Worm (Caenorhabditis elegans) whole organism, L4 larva: ENCODE results near the gene C05D9.9.
A peak's percentile ranks its signal among the peaks of the same experiment; 100 is the strongest.

Source experiments
- F49E8.2 ChIP-seq: sonication (generic microtip); optimal IDR thresholded peaks from 2 replicates; lab custom pipeline; 2016; ENCODE audit warnings: missing compliant biosample characterization, mild to moderate bottlenecking, missing genetic modification characterization, borderline replicate concordance
- T20F7.1 ChIP-seq: fragments of 200-800 bp; sonication (Bioruptor generic); optimal IDR thresholded peaks from 2 replicates; lab custom pipeline; 2018; ENCODE audit warnings: mild to moderate bottlenecking, missing genetic modification characterization, missing compliant biosample characterization
- Y75B8A.6 ChIP-seq: fragments of 200-800 bp; sonication (Bioruptor generic); IDR thresholded peaks from 2 replicates; pipeline ENCODE4 v1.3.6; 2022; ENCODE audit warnings: missing genetic modification reagents, missing genetic modification characterization, missing compliant biosample characterization
- aha-1 ChIP-seq: fragments of 150-350 bp; peaks from one replicate; lab custom pipeline; 2014; ENCODE audit warnings: missing biosample characterization, missing genetic modification characterization
- arid-1 ChIP-seq: fragments of 200-800 bp; sonication (Bioruptor generic); conservative IDR thresholded peaks from 2 replicates; pipeline ENCODE4 v1.3.6; 2022; ENCODE audit warnings: missing genetic modification reagents, missing genetic modification characterization, missing compliant biosample characterization
- attf-4 ChIP-seq: sonication (generic microtip); optimal IDR thresholded peaks from 3 replicates; lab custom pipeline; 2017; ENCODE audit warnings: missing biosample characterization, missing genetic modification characterization
- ceh-20 ChIP-seq: fragments of 200-800 bp; sonication (Bioruptor generic); IDR thresholded peaks from 2 replicates; pipeline ENCODE4 v1.3.6; 2022; ENCODE audit warnings: missing genetic modification reagents, missing genetic modification characterization, missing compliant biosample characterization
- ceh-44 ChIP-seq: fragments of 200-800 bp; sonication (Bioruptor generic); IDR thresholded peaks from 2 replicates; pipeline ENCODE4 v1.3.6; 2022; ENCODE audit warnings: missing genetic modification reagents, missing genetic modification characterization, missing compliant biosample characterization
- ceh-62 ChIP-seq: sonication (generic microtip); optimal IDR thresholded peaks from 2 replicates; lab custom pipeline; 2017; ENCODE audit warnings: missing biosample characterization, missing genetic modification characterization
- ceh-82 ChIP-seq: sonication (generic microtip); optimal IDR thresholded peaks from 2 replicates; lab custom pipeline; 2017; ENCODE audit warnings: missing biosample characterization, missing genetic modification characterization
- daf-16 ChIP-seq, 3 experiments: sonication (generic microtip); optimal IDR thresholded peaks; 2 replicates each; lab custom pipeline; 2016 to 2017; ENCODE audit warnings: missing genetic modification characterization in 3 of 3, missing genetic modification reagents in 3 of 3, mild to moderate bottlenecking in 2 of 3, missing compliant biosample characterization in 2 of 3, missing biosample characterization in 1 of 3, moderate library complexity in 1 of 3
- daf-19 ChIP-seq: fragments of 200-800 bp; sonication (Bioruptor generic); conservative IDR thresholded peaks from 2 replicates; pipeline ENCODE4 v1.3.6; 2022; ENCODE audit warnings: missing genetic modification characterization, missing compliant biosample characterization
- dmd-8 ChIP-seq: fragments of 200-800 bp; sonication (Bioruptor generic); IDR thresholded peaks from 2 replicates; pipeline ENCODE4 v1.3.6; 2022; ENCODE audit warnings: missing genetic modification characterization, missing compliant biosample characterization
- dmd-9 ChIP-seq: fragments of 200-800 bp; sonication (Bioruptor generic); IDR thresholded peaks from 2 replicates; pipeline ENCODE4 v1.3.6; 2022; ENCODE audit warnings: missing genetic modification reagents, missing genetic modification characterization, missing compliant biosample characterization
- egl-43 ChIP-seq: fragments of 200-800 bp; sonication (Bioruptor generic); IDR thresholded peaks from 2 replicates; pipeline ENCODE4 v1.3.6; 2022; ENCODE audit warnings: missing genetic modification reagents, missing genetic modification characterization, missing compliant biosample characterization
- fos-1 ChIP-seq: fragments of 150-350 bp; optimal IDR thresholded peaks from 2 replicates; lab custom pipeline; 2014; ENCODE audit warnings: missing biosample characterization, missing genetic modification characterization
- hmg-1.1 ChIP-seq: fragments of 200-800 bp; sonication (Bioruptor generic); IDR thresholded peaks from 2 replicates; pipeline ENCODE4 v1.3.6; 2022; ENCODE audit warnings: missing genetic modification reagents, missing genetic modification characterization, missing compliant biosample characterization
- lim-7 ChIP-seq: fragments of 200-800 bp; sonication (Bioruptor generic); IDR thresholded peaks from 2 replicates; pipeline ENCODE4 v1.3.6; 2022; ENCODE audit warnings: missing genetic modification characterization, missing compliant biosample characterization
- lin-13 ChIP-seq: fragments of 150-350 bp; optimal IDR thresholded peaks from 2 replicates; lab custom pipeline; 2014; ENCODE audit warnings: missing biosample characterization, missing genetic modification reagents, missing genetic modification characterization
- madf-5 ChIP-seq, 2 experiments: fragments of 200-800 bp; sonication (Bioruptor generic); IDR thresholded peaks; 2 replicates each; pipeline ENCODE4 v1.3.6; 2022; ENCODE audit warnings: missing compliant biosample characterization in 2 of 2, missing genetic modification characterization in 2 of 2
- mdt-29 ChIP-seq: fragments of 200-800 bp; sonication (Bioruptor generic); IDR thresholded peaks from 2 replicates; pipeline ENCODE4 v1.3.6; 2022; ENCODE audit warnings: missing genetic modification reagents, missing genetic modification characterization, missing compliant biosample characterization
- mep-1 ChIP-seq: fragments of 150-350 bp; sonication (generic microtip); optimal IDR thresholded peaks from 3 replicates; lab custom pipeline; 2014; ENCODE audit warnings: missing biosample characterization, missing genetic modification characterization
- mes-2 ChIP-seq: sonication (generic microtip); optimal IDR thresholded peaks from 2 replicates; lab custom pipeline; 2016; ENCODE audit warnings: missing genotype, mild to moderate bottlenecking, missing genetic modification characterization, missing compliant biosample characterization; ENCODE audit not compliant: poor library complexity, severe bottlenecking
- mxl-2 ChIP-seq: fragments of 200-800 bp; sonication (Bioruptor generic); conservative IDR thresholded peaks from 2 replicates; pipeline ENCODE4 v1.3.6; 2022; ENCODE audit warnings: missing genetic modification reagents, missing genetic modification characterization, missing compliant biosample characterization
- mxl-3 ChIP-seq: fragments of 200-800 bp; sonication (Bioruptor generic); optimal IDR thresholded peaks from 2 replicates; lab custom pipeline; 2018; ENCODE audit warnings: mild to moderate bottlenecking, missing genetic modification characterization, missing compliant biosample characterization
- nhr-10 ChIP-seq: fragments of 150-350 bp; optimal IDR thresholded peaks from 2 replicates; lab custom pipeline; 2014; ENCODE audit warnings: missing biosample characterization, missing genetic modification characterization
- nhr-102 ChIP-seq: sonication (generic microtip); optimal IDR thresholded peaks from 2 replicates; lab custom pipeline; 2016; ENCODE audit warnings: mild to moderate bottlenecking, missing genetic modification characterization, moderate library complexity, missing compliant biosample characterization
- nhr-11 ChIP-seq: fragments of 150-350 bp; optimal IDR thresholded peaks from 2 replicates; lab custom pipeline; 2014; ENCODE audit warnings: missing biosample characterization, missing genetic modification characterization
- nhr-111 ChIP-seq: fragments of 200-800 bp; sonication (Bioruptor generic); optimal IDR thresholded peaks from 2 replicates; lab custom pipeline; 2018; ENCODE audit warnings: mild to moderate bottlenecking, missing genetic modification characterization, missing compliant biosample characterization
- nhr-28 ChIP-seq: fragments of 150-350 bp; optimal IDR thresholded peaks from 2 replicates; lab custom pipeline; 2014; ENCODE audit warnings: missing biosample characterization, missing genetic modification characterization
- nhr-42 ChIP-seq: fragments of 200-800 bp; sonication (Bioruptor generic); IDR thresholded peaks from 2 replicates; pipeline ENCODE4 v1.3.6; 2022; ENCODE audit warnings: missing genetic modification characterization, missing compliant biosample characterization
- nhr-6 ChIP-seq: fragments of 150-350 bp; optimal IDR thresholded peaks from 2 replicates; lab custom pipeline; 2014; ENCODE audit warnings: missing biosample characterization, missing genetic modification characterization
- nhr-76 ChIP-seq: fragments of 150-350 bp; optimal IDR thresholded peaks from 2 replicates; lab custom pipeline; 2014; ENCODE audit warnings: missing biosample characterization, missing genetic modification characterization
- php-3 ChIP-seq: fragments of 200-800 bp; sonication (Bioruptor generic); IDR thresholded peaks from 2 replicates; pipeline ENCODE4 v1.3.6; 2022; ENCODE audit warnings: missing genetic modification reagents, missing genetic modification characterization, missing compliant biosample characterization
- pqm-1 ChIP-seq: sonication (generic microtip); optimal IDR thresholded peaks from 2 replicates; lab custom pipeline; 2017; ENCODE audit warnings: missing biosample characterization, missing genetic modification characterization
- set-16 ChIP-seq: fragments of 200-800 bp; sonication (Bioruptor generic); IDR thresholded peaks from 2 replicates; pipeline ENCODE4 v1.3.6; 2022; ENCODE audit warnings: missing genetic modification reagents, missing genetic modification characterization, missing compliant biosample characterization
- snpc-1.2 ChIP-seq: fragments of 200-800 bp; sonication (Bioruptor generic); IDR thresholded peaks from 2 replicates; pipeline ENCODE4 v1.3.6; 2022; ENCODE audit warnings: missing genetic modification reagents, missing genetic modification characterization, missing compliant biosample characterization
- spr-1 ChIP-seq: sonication (generic microtip); optimal IDR thresholded peaks from 2 replicates; lab custom pipeline; 2016; ENCODE audit warnings: mild to moderate bottlenecking, missing genetic modification characterization, missing compliant biosample characterization
- spr-3 ChIP-seq: fragments of 200-800 bp; sonication (Bioruptor generic); optimal IDR thresholded peaks from 2 replicates; lab custom pipeline; 2018; ENCODE audit warnings: mild to moderate bottlenecking, missing genetic modification characterization, missing compliant biosample characterization
- tag-97 ChIP-seq: fragments of 200-800 bp; sonication (Bioruptor generic); IDR thresholded peaks from 2 replicates; pipeline ENCODE4 v1.3.6; 2022; ENCODE audit warnings: missing genetic modification characterization, missing compliant biosample characterization
- tra-1 ChIP-seq: fragments of 200-800 bp; sonication (Bioruptor generic); IDR thresholded peaks from 2 replicates; pipeline ENCODE4 v1.3.6; 2022; ENCODE audit warnings: missing genetic modification reagents, missing genetic modification characterization, missing compliant biosample characterization
- zfp-3 ChIP-seq: fragments of 200-800 bp; sonication (Bioruptor generic); conservative IDR thresholded peaks from 2 replicates; pipeline ENCODE4 v1.3.6; 2022; ENCODE audit warnings: missing genetic modification reagents, missing genetic modification characterization, missing compliant biosample characterization

C05D9.9 gene

ce11 chrX:1093154-1093553, 30.9 kb downstream of the C05D9.9 start (continued):
- TF ChIP-seq nhr-6 (tag; lab: Kevin White, UChicago) (peak; percentile 95), tag-97 (GFP tag; lab: Robert Waterston, UW) (no peak), ceh-82 (tag; lab: Kevin White, UChicago) (no peak), snpc-1.2 (GFP tag; lab: Robert Waterston, UW) (no peak), mes-2 (peak; percentile 91), tra-1 (GFP tag; lab: Robert Waterston, UW) (peak; percentile 95), attf-4 (tag; lab: Kevin White, UChicago) (no peak), mdt-29 (GFP tag; lab: Robert Waterston, UW) (peak; percentile 35; the same call in 1 of the 2 replicates), nhr-111 (GFP tag; lab: Kevin White, UChicago) (no peak), nhr-10 (tag; lab: Kevin White, UChicago) (peak; percentile 83), spr-3 (GFP tag; lab: Kevin White, UChicago) (peak; percentile 60), ceh-44 (GFP tag; lab: Robert Waterston, UW) (no peak), nhr-76 (tag; lab: Kevin White, UChicago) (no peak), arid-1 (peak; percentile 89), mxl-3 (GFP tag; lab: Kevin White, UChicago) (peak; percentile 97), aha-1 (tag; lab: Kevin White, UChicago) (peak; percentile 98), mxl-2 (GFP tag; lab: Robert Waterston, UW) (0 out of 2 replicates have a peak, but pooled peaks have one; percentile 52), madf-5 (GFP tag; IDR thresholded peaks at IDR 0.05; lab: Robert Waterston, UW) (0 out of 4 replicates have a peak, but pooled peaks of 1 of the 2 experiments have one; percentile 4)
- TF ChIP-seq, all 104 proteins: peak for 64

- TF ChIP-seq spr-1 (tag; lab: Kevin White, UChicago) (no peak), mep-1 (no peak), lim-7 (GFP tag; lab: Robert Waterston, UW) (0 out of 2 replicates have a peak, but pooled peaks have one; percentile 60), hmg-1.1 (no peak), Y75B8A.6 (GFP tag; lab: Robert Waterston, UW) (no peak), arid-1 (no peak), nhr-102 (peak; percentile 10), ceh-62 (no peak), F49E8.2 (no peak), lin-13 (GFP tag; lab: Kevin White, UChicago) (no peak), ceh-44 (GFP tag; lab: Robert Waterston, UW) (no peak), dmd-8 (GFP tag; lab: Robert Waterston, UW) (0 out of 2 replicates have a peak, but pooled peaks have one; percentile 21), mdt-29 (GFP tag; lab: Robert Waterston, UW) (no peak), daf-19 (GFP tag; lab: Robert Waterston, UW) (no peak), zfp-3 (no peak), aha-1 (tag; lab: Kevin White, UChicago) (peak; percentile 75), nhr-11 (tag; lab: Kevin White, UChicago) (no peak), pqm-1 (tag; lab: Kevin White, UChicago) (no peak), T20F7.1 (no peak), nhr-28 (tag; lab: Kevin White, UChicago) (no peak)
Measured at ce11 chrX:1089676-1090075, 34.4 kb downstream of the C05D9.9 start.

- 0 out of 4 replicates have a peak, but pooled peaks of 1 of the 2 experiments have one; percentile 23 for TF ChIP-seq madf-5 (GFP tag; IDR thresholded peaks at IDR 0.05; lab: Robert Waterston, UW)
- TF ChIP-seq tra-1 (GFP tag; lab: Robert Waterston, UW) = no peak
- TF ChIP-seq mxl-2 (GFP tag; lab: Robert Waterston, UW) = 0 out of 2 replicates have a peak, but pooled peaks have one; percentile 22
- no peak for TF ChIP-seq mxl-3 (GFP tag; lab: Kevin White, UChicago)
- no peak for TF ChIP-seq php-3 (GFP tag; lab: Robert Waterston, UW)
- 0 out of 2 replicates have a peak, but pooled peaks have one; percentile 26 for TF ChIP-seq ceh-20 (GFP tag; lab: Robert Waterston, UW)
- TF ChIP-seq egl-43 (GFP tag; lab: Robert Waterston, UW) = peak; percentile 48; the same call in 1 of the 2 replicates
- TF ChIP-seq daf-16 (GFP tag; optimal IDR thresholded peaks at IDR 0.05; lab: Kevin White, UChicago) = no peak
- TF ChIP-seq daf-16 (tag; optimal IDR thresholded peaks at IDR 0.05; lab: Kevin White, UChicago) = no peak
- no peak for TF ChIP-seq set-16 (GFP tag; lab: Robert Waterston, UW)
- no peak for TF ChIP-seq nhr-42
- TF ChIP-seq aha-1 (tag; lab: Kevin White, UChicago) = peak; percentile 81
- 0 out of 2 replicates have a peak, but pooled peaks have one; percentile 41 for TF ChIP-seq lim-7 (GFP tag; lab: Robert Waterston, UW)
- TF ChIP-seq fos-1 = no peak
- TF ChIP-seq dmd-9 (GFP tag; lab: Robert Waterston, UW) = 0 out of 2 replicates have a peak, but pooled peaks have one; percentile 31
- 0 out of 2 replicates have a peak, but pooled peaks have one; percentile 30 for TF ChIP-seq ceh-44 (GFP tag; lab: Robert Waterston, UW)
Measured at ce11 chrX:1089133-1089532, 34.9 kb downstream of the C05D9.9 start.
